Fruit fly (Drosophila melanogaster): ENCODE measurements around the gene slif.

The slif gene

DNA sequence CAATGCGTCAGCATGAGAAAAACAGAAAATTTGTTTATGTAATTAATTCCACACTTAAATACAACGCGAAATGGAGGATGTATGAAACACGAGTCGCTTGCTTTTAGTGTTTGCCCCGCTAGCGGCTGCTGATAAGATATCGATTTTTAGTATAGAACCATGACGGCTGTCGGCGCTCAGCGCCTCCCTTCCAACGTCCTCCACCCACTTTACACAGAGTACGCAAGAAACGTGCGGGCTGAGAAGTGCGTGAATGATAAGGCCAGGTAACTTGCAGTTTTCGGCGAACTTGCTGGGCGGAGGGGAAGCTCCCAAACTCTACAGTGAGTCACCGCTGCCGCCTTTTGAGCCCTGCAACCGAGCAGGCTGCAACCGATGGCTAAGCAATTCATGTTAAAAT, 10.5 kb upstream of the slif start:
- TF ChIP-seq vri (GFP tag; optimal IDR thresholded peaks at IDR 0.05) (peak; percentile 71), fd85E (GFP tag; optimal IDR thresholded peaks at IDR 0.05) (no peak)

DNA sequence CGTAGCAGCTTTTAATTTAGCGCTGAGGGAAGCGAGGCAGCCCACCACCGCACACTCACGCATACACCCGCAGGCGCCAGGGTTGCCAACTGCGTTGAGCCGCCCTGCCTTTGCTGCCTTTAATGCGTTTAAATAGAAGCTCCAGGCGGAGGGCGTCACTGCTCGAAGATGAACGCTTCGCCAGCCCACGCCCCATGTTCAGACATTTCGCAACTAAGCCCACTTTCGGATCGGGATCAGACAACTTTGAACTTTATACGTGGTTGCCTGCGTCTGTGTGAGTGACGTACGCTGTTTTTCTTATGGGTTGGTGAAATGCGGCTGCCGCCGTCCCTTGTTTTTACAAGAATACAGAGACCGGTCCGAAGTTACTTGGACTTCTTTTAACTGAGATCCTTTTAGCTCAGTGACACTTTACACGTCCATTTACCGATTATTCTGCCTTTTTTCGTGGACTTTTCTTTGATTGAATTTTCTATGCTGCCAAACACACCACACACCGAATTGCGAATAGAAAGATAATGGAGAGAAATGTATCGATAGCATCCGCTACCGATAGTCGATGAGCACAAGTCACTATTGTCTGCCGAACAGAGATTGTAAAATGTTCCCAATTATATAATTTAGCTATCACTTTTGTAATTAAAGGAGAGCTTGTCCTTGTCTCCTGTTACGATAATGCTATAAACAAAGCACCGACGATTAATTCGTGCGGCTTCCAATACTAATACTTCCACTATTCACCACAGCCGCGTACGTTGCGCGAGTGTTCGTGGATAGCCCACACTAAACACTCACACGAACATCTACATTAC, 9.6 kb upstream of the slif start:
- TF ChIP-seq CG8119 (GFP tag; IDR thresholded peaks at IDR 0.05) = 0 out of 3 replicates have a peak, but pooled peaks have one; percentile 34
- peak; percentile 12 for TF ChIP-seq Ets21C (GFP tag; optimal IDR thresholded peaks at IDR 0.05)
- TF ChIP-seq CG32006 (GFP tag; optimal IDR thresholded peaks at IDR 0.05) = no peak
- TF ChIP-seq Gug (GFP tag; IDR thresholded peaks at IDR 0.05) = 0 out of 2 replicates have a peak, but pooled peaks have one; percentile 18
- TF ChIP-seq CG1621 (tag; optimal IDR thresholded peaks at IDR 0.05) = peak; percentile 27
- TF ChIP-seq svp (GFP tag) = peak; percentile 97
- no peak for TF ChIP-seq cyc (GFP tag; optimal IDR thresholded peaks at IDR 0.05)
- TF ChIP-seq ss (GFP tag; optimal IDR thresholded peaks at IDR 0.05) = peak; percentile 20 to 22
- no peak for TF ChIP-seq CG11902 (GFP tag; optimal IDR thresholded peaks at IDR 0.05)
- peak; percentile 7 for TF ChIP-seq Sox14 (GFP tag; optimal IDR thresholded peaks at IDR 0.05)
- TF ChIP-seq Lpt (GFP tag; optimal IDR thresholded peaks at IDR 0.05) = no peak
- TF ChIP-seq CG3032 (tag; optimal IDR thresholded peaks at IDR 0.05) = peak; percentile 2
- no peak for TF ChIP-seq CG6854 (GFP tag; optimal IDR thresholded peaks at IDR 0.05)
- no peak for TF ChIP-seq Ets96B (tag; optimal IDR thresholded peaks at IDR 0.05)
- no peak for TF ChIP-seq CG9139 (GFP tag; optimal IDR thresholded peaks at IDR 0.05)
- TF ChIP-seq CG6808 (GFP tag; optimal IDR thresholded peaks at IDR 0.05) = peak; percentile 16
- TF ChIP-seq CG10631 (GFP tag; optimal IDR thresholded peaks at IDR 0.05) = no peak
- peak; percentile 42 for TF ChIP-seq Eip78C (GFP tag)
- TF ChIP-seq Hr4 (GFP tag; optimal IDR thresholded peaks at IDR 0.05) = no peak
- no peak for TF ChIP-seq lz (GFP tag; optimal IDR thresholded peaks at IDR 0.05)

DNA sequence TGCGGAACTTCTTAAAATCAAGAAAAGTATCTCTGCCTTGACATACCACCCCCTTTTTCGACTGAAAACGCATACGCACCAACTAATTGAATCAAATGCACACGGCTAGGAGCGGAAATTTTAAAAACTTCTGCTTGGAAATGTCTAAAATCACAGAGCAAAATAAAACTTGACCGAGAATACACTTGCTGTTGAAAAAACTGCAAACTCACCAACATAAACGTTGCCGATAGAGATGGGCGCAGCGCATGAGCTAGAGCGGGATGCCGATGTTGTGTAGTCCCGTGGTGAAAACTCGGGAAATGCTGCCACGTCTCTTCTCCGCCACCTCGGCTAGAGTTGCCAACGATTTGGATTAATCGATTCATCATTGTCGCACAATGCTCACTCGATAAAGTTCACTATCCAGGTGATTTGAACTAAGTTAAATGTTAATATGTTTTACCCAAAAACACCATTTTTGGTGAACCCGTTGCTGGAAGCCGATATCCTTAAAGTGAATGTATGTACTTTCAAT, 8.9 kb upstream of the slif start, which contains the start of the genes CG11109 and Arf1:
TSS of gene CG11109 (plus strand) at position 356 of the 517 bp plus-strand sequence.
TSS of gene Arf1 (minus strand) at position 387 of the 517 bp plus-strand sequence.
- TF ChIP-seq dsx (GFP tag; optimal IDR thresholded peaks at IDR 0.05; ENCODE audit: poor library complexity, severe bottlenecking) = peak; percentile 1
- peak; percentile 27 for TF ChIP-seq fkh (GFP tag; optimal IDR thresholded peaks at IDR 0.05)
- no peak for TF ChIP-seq CG3032 (tag; optimal IDR thresholded peaks at IDR 0.05)
- TF ChIP-seq CG10669 (GFP tag; optimal IDR thresholded peaks at IDR 0.05) = no peak
- no peak for TF ChIP-seq acj6 (GFP tag; optimal IDR thresholded peaks at IDR 0.05)
- TF ChIP-seq Eip93F (GFP tag; optimal IDR thresholded peaks at IDR 0.05) = no peak
- TF ChIP-seq net (GFP tag; optimal IDR thresholded peaks at IDR 0.05) = no peak
- no peak for TF ChIP-seq dac (GFP tag; optimal IDR thresholded peaks at IDR 0.05)
- no peak for TF ChIP-seq vri (GFP tag; optimal IDR thresholded peaks at IDR 0.05)
- TF ChIP-seq Eip75B (GFP tag; optimal IDR thresholded peaks at IDR 0.05) = no peak
- no peak for TF ChIP-seq cyc (GFP tag; optimal IDR thresholded peaks at IDR 0.05)
- peak; percentile 79 for TF ChIP-seq svp (GFP tag)
- TF ChIP-seq CG4318 (GFP tag; optimal IDR thresholded peaks at IDR 0.05) = no peak
- TF ChIP-seq CG6854 (GFP tag; optimal IDR thresholded peaks at IDR 0.05) = peak; percentile 54
- no peak for TF ChIP-seq OdsH (GFP tag; optimal IDR thresholded peaks at IDR 0.05)
- TF ChIP-seq topi (GFP tag; optimal IDR thresholded peaks at IDR 0.05) = no peak
- TF ChIP-seq spab (GFP tag; optimal IDR thresholded peaks at IDR 0.05) = no peak
- no peak for TF ChIP-seq CG7368 (GFP tag; optimal IDR thresholded peaks at IDR 0.05)
- no peak for TF ChIP-seq CG32006 (GFP tag; optimal IDR thresholded peaks at IDR 0.05)
- no peak for TF ChIP-seq CG8632 (GFP tag; optimal IDR thresholded peaks at IDR 0.05)
- no peak for TF ChIP-seq fd85E (GFP tag; optimal IDR thresholded peaks at IDR 0.05)
- TF ChIP-seq Hr38 (GFP tag; optimal IDR thresholded peaks at IDR 0.05) = no peak
- TF ChIP-seq achi (GFP tag; optimal IDR thresholded peaks at IDR 0.05) = no peak
- TF ChIP-seq lz (GFP tag; optimal IDR thresholded peaks at IDR 0.05) = no peak
- TF ChIP-seq pdm3 (GFP tag; optimal IDR thresholded peaks at IDR 0.05) = no peak
- no peak for TF ChIP-seq Hr4 (GFP tag; optimal IDR thresholded peaks at IDR 0.05)
- no peak for TF ChIP-seq fd59A (GFP tag; optimal IDR thresholded peaks at IDR 0.05)
- TF ChIP-seq Hr39 (GFP tag; optimal IDR thresholded peaks at IDR 0.05) = no peak
- TF ChIP-seq CG11294 (GFP tag; IDR thresholded peaks at IDR 0.05) = no peak
- TF ChIP-seq Gug (GFP tag; IDR thresholded peaks at IDR 0.05) = no peak
- no peak for TF ChIP-seq Met (GFP tag; optimal IDR thresholded peaks at IDR 0.05)
- peak; percentile 9 for TF ChIP-seq CG6808 (GFP tag; optimal IDR thresholded peaks at IDR 0.05)
- TF ChIP-seq CG8319 (GFP tag; optimal IDR thresholded peaks at IDR 0.05) = no peak
- TF ChIP-seq salr (GFP tag; optimal IDR thresholded peaks at IDR 0.05) = no peak
- TF ChIP-seq Eip78C (GFP tag) = peak; percentile 24
- TF ChIP-seq eg (GFP tag; IDR thresholded peaks at IDR 0.05) = no peak
